Worm (Caenorhabditis elegans): ENCODE data around the gene aqp-4.

DNA sequence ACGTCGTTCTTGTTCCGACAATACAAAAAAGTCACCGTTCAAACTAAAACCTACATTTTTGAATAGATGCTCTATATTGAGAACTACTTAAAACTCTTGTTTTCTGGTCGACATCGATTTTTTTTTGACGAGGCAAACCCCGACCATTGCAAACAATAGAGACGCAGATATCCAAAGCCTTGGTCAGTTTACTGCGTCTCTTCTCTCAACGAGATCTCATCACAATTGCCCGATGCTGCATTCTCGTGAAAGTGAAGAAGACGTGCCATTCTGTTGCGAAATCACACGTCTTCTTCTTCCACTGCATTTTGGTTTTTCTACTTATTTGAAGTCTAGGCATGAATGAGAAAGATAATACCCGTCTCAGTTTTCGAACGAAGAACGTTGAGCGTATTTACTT lies 33.0 kb upstream of the aqp-4 start:
- no peak for TF ChIP-seq K11D2.4 (GFP tag; IDR thresholded peaks at IDR 0.05)
- TF ChIP-seq ceh-58 (GFP tag; IDR thresholded peaks at IDR 0.05), result no peak

Measured in whole organism, young adult.